Fruit fly (Drosophila melanogaster) ovary, adult (tissue): ENCODE results near the gene Cyp28d1.

Experiments used
- CG17801 ChIP-seq: fragments of 200-800 bp; optimal IDR thresholded peaks from 2 replicates; lab custom pipeline; 2019; ENCODE audit warnings: missing biosample characterization, mild to moderate bottlenecking, missing genetic modification characterization, moderate library complexity; ENCODE audit not compliant: partially characterized antibody

Cyp28d1 gene

DNA sequence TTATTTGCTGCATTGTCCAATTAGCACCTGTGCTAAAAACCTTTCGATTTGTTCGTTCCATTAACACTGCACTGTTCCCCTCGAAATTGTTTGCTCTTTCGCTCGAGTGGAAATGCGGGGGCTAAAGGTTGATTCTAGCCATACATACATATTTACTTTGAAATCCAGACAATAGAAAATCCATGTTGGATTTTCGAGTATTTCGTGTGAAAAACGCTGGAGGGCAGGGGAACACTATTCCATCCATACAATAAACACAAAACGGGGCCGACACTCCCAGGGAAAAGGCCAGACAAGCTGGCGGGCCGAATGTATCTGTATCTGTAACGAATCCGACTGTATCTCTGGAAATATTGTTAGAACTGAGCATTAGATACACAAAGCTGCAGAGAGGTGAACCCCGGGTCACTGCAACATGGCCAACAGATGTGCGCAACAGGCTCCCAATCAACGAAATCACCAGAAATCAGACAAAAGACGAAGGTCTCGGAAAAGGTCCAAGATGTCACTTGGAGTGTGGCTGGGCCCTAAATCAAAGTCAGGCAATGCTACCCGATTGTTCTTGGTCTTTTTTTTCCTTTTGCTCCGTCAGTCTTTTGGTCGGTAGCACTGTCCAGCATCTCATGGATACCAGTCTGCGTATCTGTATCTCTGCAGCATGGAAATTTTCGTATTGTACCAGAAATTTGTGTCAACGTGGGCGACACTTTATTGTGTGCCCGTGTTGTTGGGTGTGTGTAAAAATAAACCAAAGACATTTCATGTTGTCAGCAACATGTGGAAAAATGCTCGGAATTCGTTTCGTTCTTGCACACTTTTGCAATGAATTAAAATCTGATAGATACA, 29.4 kb downstream of the Cyp28d1 start:
- no peak for TF ChIP-seq CG17801 (GFP tag; lab: Kevin White, UChicago)

DNA sequence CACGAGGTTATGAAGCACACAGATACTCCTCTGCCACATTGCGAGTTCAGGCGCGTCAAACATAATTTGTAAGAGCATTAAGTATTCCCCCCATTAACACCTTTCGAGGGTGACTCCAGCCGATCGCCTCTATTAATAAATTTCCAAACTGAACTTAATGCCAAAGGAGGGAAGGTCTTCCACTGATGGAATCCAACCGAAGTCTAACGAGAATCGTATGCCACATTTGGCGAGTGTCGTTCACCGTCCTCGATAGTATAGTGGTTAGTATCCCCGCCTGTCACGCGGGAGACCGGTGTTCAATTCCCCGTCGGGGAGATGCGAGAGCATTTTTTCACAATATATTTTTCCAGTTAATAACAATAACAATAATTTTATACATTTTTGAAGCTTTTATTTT, 30.3 kb downstream of the Cyp28d1 start:
- no peak for TF ChIP-seq CG17801 (GFP tag; lab: Kevin White, UChicago)

DNA sequence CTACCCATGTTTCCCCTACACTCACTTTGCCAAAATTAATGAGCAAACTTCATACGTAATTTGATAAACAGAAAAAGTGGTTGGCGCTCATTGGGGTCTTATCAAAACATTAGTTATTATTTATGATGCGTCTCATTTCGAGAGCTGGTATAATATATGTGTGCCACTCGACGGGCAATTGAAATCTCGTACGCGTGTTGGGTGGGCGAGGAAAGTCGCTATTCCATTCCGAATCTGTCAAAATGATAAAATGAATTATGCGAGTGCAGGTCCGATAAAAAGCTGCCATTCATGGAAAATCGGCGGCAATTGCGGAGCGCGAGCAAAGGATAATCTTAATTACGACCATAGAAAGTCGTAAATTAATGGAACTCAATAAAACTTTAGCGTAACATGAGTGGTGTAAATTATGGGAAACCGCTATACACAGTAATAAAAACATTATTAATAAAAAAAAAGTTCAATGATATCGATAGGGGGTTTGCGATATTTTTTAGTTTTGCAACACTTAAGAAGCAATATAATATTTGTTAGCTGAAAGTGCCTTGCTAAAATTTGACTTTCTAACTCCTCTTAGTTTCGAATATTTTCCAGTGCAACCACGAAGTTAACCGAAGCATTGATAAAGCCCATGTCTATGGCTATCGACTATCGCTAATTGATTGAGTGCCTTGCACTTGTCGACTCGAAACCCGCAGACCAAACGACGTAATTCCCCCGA, 32.1 kb downstream of the Cyp28d1 start:
- no peak for TF ChIP-seq CG17801 (GFP tag; lab: Kevin White, UChicago)

DNA sequence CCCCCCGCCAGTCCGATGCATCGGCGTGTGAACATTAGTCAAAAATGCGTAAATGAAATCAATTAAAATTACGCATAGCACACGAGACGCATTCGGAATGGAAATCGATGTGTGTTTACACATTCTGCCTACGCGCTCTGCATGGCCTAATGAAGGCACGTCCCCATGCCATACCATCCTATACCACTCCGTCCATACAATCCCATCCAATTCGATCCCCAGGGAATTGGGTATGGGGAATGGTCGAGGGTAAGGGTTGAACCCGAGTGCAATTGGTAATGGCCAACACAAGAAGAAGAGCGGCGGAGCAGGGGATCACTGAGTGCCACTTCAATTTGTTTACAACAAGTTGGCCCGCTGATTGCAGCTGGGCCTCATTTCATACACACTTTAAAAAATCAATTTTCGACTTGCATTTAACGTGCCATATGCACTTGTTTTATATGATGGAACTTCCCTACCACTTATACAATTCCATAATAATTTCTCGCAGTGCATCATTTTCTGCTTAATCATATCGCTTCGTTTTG, 35.2 kb downstream of the Cyp28d1 start:
- no peak for TF ChIP-seq CG17801 (GFP tag; lab: Kevin White, UChicago)

DNA sequence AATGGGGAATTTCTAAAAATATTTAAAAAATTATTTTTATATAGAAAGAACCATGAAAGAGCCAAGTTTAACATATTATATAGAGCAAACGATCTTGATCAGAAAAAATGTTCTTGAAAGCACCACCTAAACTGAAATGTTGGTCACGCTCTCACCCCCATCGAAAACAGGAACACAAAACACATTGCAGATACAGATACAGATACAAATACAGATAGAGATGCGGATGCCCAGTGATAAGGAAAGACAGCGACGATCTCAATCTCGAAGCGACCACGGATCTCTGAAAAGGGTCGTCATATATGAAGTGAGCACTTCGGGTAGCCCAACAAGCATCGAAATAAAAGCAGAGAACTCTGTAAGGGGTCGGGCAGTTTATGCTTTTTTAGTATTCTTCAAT, 37.1 kb downstream of the Cyp28d1 start:
- no peak for TF ChIP-seq CG17801 (GFP tag; lab: Kevin White, UChicago)

DNA sequence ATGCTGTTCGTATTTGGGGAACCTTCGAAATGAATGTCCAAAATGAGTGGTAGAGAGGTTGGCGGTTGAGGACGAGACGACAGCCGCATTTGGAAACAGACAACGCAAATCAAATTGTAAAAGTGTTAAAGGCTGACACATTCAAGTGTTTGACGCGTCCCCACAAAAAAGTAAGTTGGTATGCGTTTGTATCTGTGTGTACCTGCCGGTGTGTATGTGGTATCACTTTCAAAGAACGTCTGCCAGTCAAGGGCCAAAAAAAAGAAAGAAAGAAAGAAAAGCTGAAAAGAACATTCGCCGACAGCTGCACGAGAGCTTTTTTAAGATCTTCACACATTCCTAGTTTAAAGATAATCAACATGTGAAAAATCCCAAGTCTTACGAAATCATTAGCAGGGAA, 37.6 kb downstream of the Cyp28d1 start:
- no peak for TF ChIP-seq CG17801 (GFP tag; lab: Kevin White, UChicago)

DNA sequence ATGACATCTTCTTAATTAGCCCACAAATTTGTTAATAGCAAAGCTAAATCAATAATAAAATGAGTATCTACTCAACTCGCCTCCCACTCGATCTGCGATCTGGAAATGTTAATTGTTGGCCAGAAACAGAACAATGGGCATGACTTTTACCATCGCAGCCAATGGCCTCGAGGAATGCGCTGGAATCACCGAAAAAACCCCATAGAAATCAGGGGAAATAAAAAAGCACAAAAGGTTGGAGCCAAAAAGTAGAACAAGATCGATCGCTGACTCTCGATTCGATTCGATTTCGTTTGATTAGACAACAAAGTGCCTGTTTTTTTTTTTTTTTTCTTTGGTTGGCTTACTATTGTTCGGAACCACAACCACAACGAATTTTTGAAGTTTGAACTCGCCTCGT, 38.3 kb downstream of the Cyp28d1 start:
- no peak for TF ChIP-seq CG17801 (GFP tag; lab: Kevin White, UChicago)

DNA sequence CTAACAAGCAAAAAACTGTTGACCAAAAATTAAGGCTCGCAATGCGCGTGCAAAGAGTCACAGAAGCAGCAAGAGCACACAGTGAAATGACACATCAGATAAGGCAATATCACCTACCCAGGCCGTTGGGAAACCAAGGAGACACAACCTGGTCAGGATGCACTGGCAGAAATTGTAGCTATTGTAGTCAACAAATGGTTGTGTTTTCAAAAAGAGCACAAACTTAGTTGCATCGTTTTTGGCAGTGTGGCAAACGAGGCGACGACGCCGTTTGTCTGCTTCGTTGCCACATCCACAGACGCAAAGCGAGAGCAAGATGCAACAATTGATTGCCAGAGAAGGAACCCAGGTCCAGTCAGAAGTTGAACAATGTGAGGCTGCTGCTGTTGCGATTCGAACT, 39.5 kb downstream of the Cyp28d1 start:
- TF ChIP-seq CG17801 (GFP tag; lab: Kevin White, UChicago) = no peak

DNA sequence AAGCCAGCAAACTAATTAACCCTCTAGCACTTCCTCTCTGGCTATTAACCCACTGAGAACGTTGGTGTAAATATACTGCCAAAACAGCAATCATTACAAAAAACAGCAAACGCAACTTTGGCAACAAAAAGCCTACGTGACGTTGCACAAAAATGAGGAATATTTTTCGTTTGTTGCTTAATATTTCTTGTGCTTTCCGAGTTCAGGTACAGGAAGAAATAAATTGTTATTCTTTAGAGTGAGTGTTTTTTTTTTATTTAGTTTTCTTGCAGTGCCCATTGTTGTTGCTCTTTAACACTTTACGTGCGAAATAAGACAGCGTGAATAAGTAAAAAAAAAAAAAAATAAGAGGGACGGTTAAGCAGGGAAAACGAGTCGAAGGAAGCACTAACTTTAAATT, 40.9 kb downstream of the Cyp28d1 start:
- no peak for TF ChIP-seq CG17801 (GFP tag; lab: Kevin White, UChicago)

DNA sequence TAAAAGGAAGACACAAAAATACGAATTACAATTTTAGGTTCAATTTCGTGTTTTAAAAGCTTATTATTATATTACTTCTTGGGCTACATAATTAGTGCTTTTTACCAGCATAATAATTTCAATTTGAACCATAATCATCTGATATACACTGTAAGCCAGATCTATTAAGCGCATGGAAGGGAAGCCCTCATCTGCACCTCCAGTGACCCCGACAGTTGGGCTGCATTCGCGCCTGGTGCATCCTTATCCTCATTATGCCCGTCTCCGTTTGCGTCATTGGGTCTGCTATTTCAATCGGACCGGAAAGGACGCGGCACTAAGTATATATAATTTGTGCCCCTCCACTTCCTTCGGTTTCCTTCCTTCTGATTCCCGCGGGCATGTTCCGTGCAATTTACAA, 41.5 kb downstream of the Cyp28d1 start:
- TF ChIP-seq CG17801 (GFP tag; lab: Kevin White, UChicago) = no peak

DNA sequence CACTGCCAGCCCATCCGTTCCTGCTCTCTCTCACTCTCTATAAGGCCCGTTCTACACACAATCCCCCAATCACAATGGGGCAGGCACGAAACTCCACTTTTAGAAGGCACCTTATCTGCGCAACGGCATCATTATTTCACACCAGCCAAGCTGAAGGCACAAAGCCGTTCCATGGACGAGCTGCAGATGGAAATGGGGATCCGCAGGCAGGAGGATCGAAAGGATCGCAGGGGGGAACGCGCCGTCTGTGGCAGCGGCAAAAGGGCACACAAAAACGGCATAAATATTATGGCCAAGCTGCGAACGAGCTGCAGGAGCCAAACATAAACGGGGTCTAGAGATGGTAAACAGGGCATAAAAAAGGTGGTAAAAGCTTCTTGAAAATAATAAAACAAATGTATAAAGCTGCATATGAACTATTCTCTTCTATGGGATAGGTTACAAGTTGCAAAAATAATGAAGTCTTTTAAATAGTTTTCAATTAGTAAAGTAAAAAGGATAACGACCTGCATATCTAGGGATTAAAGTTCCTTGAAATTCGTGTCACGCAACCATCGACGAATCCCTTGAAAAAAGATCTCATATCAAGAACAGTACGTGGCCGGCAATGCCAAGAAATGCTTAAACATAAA, 42.3 kb downstream of the Cyp28d1 start:
- no peak for TF ChIP-seq CG17801 (GFP tag; lab: Kevin White, UChicago)

DNA sequence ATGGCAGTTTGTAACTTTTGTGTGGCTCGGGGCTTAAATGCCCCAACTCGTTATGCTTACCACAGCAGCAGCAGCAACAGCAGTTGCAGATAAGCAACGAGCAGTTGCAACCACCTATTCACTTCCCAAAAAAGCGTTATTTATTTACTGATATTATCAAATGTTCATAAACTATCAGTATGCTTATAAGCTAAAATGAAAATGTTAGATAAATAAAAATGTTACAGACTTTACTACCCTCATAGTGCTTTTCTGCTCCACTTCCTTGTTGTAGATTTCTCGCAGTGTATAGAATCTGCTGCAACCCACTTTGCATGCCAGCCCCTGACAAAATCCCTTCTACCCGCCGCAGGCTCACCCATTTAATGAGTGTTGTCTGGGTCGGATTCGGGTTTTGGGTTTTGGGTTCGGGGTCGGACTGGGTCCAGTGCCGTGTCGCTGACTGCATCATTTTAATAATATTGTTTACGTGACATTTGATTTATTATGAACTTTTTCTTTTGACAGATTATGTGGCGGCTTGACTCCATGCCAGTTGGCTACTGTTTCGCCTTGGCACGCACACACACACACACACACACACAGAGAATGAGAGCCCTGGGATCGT, 43.9 kb downstream of the Cyp28d1 start:
- TF ChIP-seq CG17801 (GFP tag; lab: Kevin White, UChicago) = no peak

DNA sequence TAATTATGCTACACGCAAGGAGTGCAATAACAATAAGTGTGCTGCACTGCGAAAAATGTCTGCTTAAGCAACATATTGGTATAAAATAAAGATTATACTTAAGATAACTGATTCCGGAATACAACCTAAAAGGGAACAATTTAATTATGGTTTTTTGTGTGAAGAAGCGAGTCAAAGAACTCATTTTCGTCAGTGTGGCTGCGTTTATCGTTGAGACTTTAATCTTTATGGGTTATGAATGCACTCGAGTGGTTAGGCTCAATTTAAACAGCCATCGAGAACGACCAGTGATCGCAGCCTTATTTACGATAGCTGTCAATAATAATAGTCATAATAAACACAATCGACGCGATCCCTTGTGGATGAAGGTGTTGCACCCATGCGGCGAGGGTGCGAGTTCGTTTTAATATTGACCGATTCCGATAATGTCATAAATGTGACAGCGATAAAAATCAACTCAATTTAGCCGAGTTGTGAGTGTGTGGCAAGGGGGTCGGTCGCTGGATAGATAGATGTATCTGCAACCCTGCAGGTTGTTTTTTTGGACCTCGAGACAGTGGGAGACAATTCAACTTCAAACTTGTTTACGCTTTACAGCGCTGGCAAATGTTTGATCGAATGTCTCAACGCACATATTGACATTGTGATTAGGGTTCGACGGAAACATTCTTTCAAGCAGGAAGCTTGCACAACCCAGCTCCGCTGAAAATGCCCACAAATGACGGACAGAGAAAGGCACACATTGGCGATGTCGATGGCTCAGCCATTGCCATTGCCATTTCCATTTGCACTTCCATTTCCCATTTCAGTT, 46.0 kb downstream of the Cyp28d1 start:
- no peak for TF ChIP-seq CG17801 (GFP tag; lab: Kevin White, UChicago)
